Worm (Caenorhabditis elegans) whole organism, young adult: ENCODE data around the gene T16G12.4.

Experiments
- D2030.7 ChIP-seq: fragments of 200-800 bp; sonication (Bioruptor generic); IDR thresholded peaks from 2 replicates; pipeline ENCODE4 v1.3.6; 2022; ENCODE audit warnings: missing genetic modification reagents, missing genetic modification characterization, missing compliant biosample characterization
- ama-1 ChIP-seq, 3 experiments: fragments of 150-350 bp in 1 of 3; sonication (generic microtip) in 2 of 3; optimal IDR thresholded peaks; 2 replicates each; lab custom pipeline; 2014 to 2018; ENCODE audit warnings: missing biosample characterization in 2 of 3, missing genetic modification characterization in 2 of 3, missing genetic modification reagents in 2 of 3
- fkh-3 ChIP-seq: sonication (generic microtip); optimal IDR thresholded peaks from 2 replicates; lab custom pipeline; 2016; ENCODE audit warnings: mild to moderate bottlenecking, missing genetic modification characterization, missing compliant biosample characterization
- mes-4 ChIP-seq: sonication (generic microtip); optimal IDR thresholded peaks from 2 replicates; lab custom pipeline; 2016; ENCODE audit warnings: missing genotype, missing genetic modification characterization, missing compliant biosample characterization
- nfya-1 ChIP-seq: sonication (generic microtip); optimal IDR thresholded peaks from 2 replicates; lab custom pipeline; 2017; ENCODE audit warnings: antibody characterized with exemption, missing compliant biosample characterization, missing genetic modification characterization, borderline replicate concordance; ENCODE audit not compliant: insufficient read depth
- pha-4 ChIP-seq: fragments of 150-350 bp; sonication (generic microtip); optimal IDR thresholded peaks from 2 replicates; lab custom pipeline; 2014; ENCODE audit warnings: missing biosample characterization, missing genetic modification reagents, missing genetic modification characterization
- snpc-4 ChIP-seq, 5 experiments: fragments of 150-350 bp in 1 of 5; sonication (generic microtip) in 4 of 5; optimal IDR thresholded peaks; 2 replicates each; lab custom pipeline; 2014 to 2018; ENCODE audit warnings: missing genetic modification characterization in 5 of 5, missing biosample characterization in 3 of 5, antibody characterized with exemption in 2 of 5, mild to moderate bottlenecking in 2 of 5, missing compliant biosample characterization in 2 of 5, missing genotype in 2 of 5, moderate library complexity in 2 of 5, missing genetic modification reagents in 1 of 5
- tlf-1 ChIP-seq: fragments of 200-800 bp; sonication (Bioruptor generic); optimal IDR thresholded peaks from 2 replicates; lab custom pipeline; 2018; ENCODE audit warnings: mild to moderate bottlenecking, missing genetic modification characterization, missing compliant biosample characterization

DNA sequence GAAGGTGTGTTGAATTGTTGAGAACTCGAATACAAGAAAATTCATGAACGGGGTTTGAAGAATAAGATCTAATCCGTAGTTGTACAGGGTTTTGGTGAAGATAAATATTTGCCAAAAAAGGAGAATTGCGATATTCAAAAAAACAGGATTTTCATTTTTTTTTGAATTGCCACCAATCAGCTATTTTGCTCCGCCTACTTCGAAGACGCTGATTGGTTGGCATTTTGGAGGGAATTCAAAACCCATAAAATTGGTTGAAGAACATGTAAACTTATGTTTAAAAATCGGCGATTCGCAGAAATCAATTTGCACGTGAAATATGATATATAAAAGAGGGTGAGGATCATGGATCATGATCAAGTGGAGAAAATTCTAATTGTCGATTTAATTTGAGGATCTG, 18.4 kb downstream of the T16G12.4 start:
- TF ChIP-seq fkh-3 (no peak), nfya-1 (no peak), tlf-1 (no peak), D2030.7 (GFP tag; lab: Robert Waterston, UW) (no peak), pha-4 (tag; lab: Kevin White, UChicago) (no peak), ama-1 (optimal IDR thresholded peaks at IDR 0.05; lab: Kevin White, UChicago) (no peak), ama-1 (GFP tag; optimal IDR thresholded peaks at IDR 0.05; lab: Kevin White, UChicago) (no peak), snpc-4 (GFP tag; optimal IDR thresholded peaks at IDR 0.05; lab: Kevin White, UChicago) (no peak), snpc-4 (tag; optimal IDR thresholded peaks at IDR 0.05; lab: Kevin White, UChicago) (no peak), mes-4 (tag; lab: Kevin White, UChicago) (no peak)
